Fruit fly (Drosophila melanogaster): ENCODE data around the gene MFS3.
A peak's percentile ranks its signal among the peaks of the same experiment; 100 is the strongest.

Gene MFS3

DNA sequence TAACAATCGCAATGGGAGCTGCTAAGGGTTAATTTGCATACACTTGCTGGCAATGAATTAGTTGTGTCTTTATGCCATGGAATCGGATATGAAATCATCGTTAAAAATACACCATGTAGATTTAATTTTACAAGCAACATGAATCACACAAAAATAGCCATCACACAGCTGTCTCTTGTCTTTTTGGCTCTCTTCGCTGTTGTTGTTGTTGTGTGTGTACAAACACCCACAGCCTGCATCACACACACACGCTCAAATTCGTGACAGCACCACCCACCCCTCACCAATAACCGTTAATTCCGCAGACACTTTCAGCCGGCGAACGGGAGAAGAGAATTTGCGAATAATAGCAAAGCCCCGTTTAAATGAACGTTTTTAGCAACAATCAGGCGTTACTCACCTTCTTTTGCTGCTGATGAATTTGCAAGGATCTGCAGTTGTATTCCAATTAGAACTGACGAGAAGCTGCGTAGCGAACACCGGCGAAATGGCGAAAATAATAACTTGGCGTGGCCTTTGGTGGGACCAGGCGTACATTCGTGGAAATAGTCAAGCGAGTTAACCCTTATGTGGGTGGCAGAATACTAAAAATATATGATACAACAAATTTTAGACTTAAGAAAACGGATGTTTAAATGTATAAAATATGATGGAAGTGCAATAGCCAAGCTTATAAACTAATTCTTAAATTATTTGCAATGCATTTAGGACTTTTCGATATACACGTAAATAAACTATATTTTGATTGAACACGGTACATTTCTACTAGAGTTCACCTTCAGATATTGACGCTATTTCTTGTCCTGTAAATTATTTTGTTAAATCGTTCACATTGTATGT lies 14.9 kb downstream of the MFS3 start, which contains the start of gene capt (continued):
- TF ChIP-seq jumu (GFP tag; optimal IDR thresholded peaks at IDR 0.05) (peak; percentile 29), gsb-n (tag; optimal IDR thresholded peaks at IDR 0.05) (no peak), zfh2 (GFP tag; optimal IDR thresholded peaks at IDR 0.05) (peak; percentile 42), Bteb2 (GFP tag; optimal IDR thresholded peaks at IDR 0.05) (no peak), CG34376 (GFP tag; optimal IDR thresholded peaks at IDR 0.05) (no peak), Taf1 (GFP tag; IDR thresholded peaks at IDR 0.05) (peak; percentile 53; the same call in 1 of the 2 replicates), HLH4C (GFP tag; IDR thresholded peaks at IDR 0.05; ENCODE audit: partially characterized antibody) (no peak), Ravus (GFP tag; IDR thresholded peaks at IDR 0.05) (no peak), CG10147 (GFP tag; optimal IDR thresholded peaks at IDR 0.05) (no peak), bbx (GFP tag; IDR thresholded peaks at IDR 0.05; ENCODE audit: partially characterized antibody) (peak; percentile 25; the same call in 1 of the 2 replicates), CG15696 (tag; optimal IDR thresholded peaks at IDR 0.05) (peak; percentile 24), tx (GFP tag; optimal IDR thresholded peaks at IDR 0.05) (no peak), CG6654 (GFP tag; optimal IDR thresholded peaks at IDR 0.05) (no peak), Abd-B (GFP tag; optimal IDR thresholded peaks at IDR 0.05) (peak; percentile 46), CG13287 (GFP tag; IDR thresholded peaks at IDR 0.05; ENCODE audit: partially characterized antibody) (peak; percentile 19; the same call in 1 of the 2 replicates), CG30431 (GFP tag; optimal IDR thresholded peaks at IDR 0.05) (no peak), CG17359 (tag; optimal IDR thresholded peaks at IDR 0.05) (no peak), CG5245 (GFP tag; optimal IDR thresholded peaks at IDR 0.05) (no peak), Dref (GFP tag; IDR thresholded peaks at IDR 0.05) (no peak), CG33213 (GFP tag; optimal IDR thresholded peaks at IDR 0.05) (no peak), CG3065 (GFP tag; optimal IDR thresholded peaks at IDR 0.05) (no peak), sqz (GFP tag; optimal IDR thresholded peaks at IDR 0.05) (no peak), Doc3 (GFP tag; IDR thresholded peaks at IDR 0.05; ENCODE audit: partially characterized antibody) (no peak), pho (GFP tag; optimal IDR thresholded peaks at IDR 0.05) (peak; percentile 49), Atf3 (GFP tag; optimal IDR thresholded peaks at IDR 0.05) (no peak), CG17361 (GFP tag; IDR thresholded peaks at IDR 0.05) (peak; percentile 58; the same call in 2 of the 3 replicates), Lhr (GFP tag; optimal IDR thresholded peaks at IDR 0.05) (peak; percentile 12), Hsf (GFP tag; optimal IDR thresholded peaks at IDR 0.05) (peak; percentile 62), Ets65A (GFP tag) (no peak), toy (GFP tag; IDR thresholded peaks at IDR 0.05) (no peak), CG2120 (GFP tag; optimal IDR thresholded peaks at IDR 0.05) (peak; percentile 74), gem (tag; optimal IDR thresholded peaks at IDR 0.05) (no peak), CG2202 (tag; optimal IDR thresholded peaks at IDR 0.05) (no peak), fd96Cb (tag; optimal IDR thresholded peaks at IDR 0.05) (peak; percentile 11), CG8290 (GFP tag; optimal IDR thresholded peaks at IDR 0.05) (no peak), CG8290 (tag; optimal IDR thresholded peaks at IDR 0.05) (no peak), CTCF (GFP tag; optimal IDR thresholded peaks at IDR 0.05) (no peak), lilli (GFP tag; optimal IDR thresholded peaks at IDR 0.05) (peak; percentile 53), B-H1 (GFP tag; IDR thresholded peaks at IDR 0.05) (no peak), cato (GFP tag; optimal IDR thresholded peaks at IDR 0.05; ENCODE audit: borderline replicate concordance) (no peak), klu (GFP tag; IDR thresholded peaks at IDR 0.05) (no peak), gro (GFP tag; optimal IDR thresholded peaks at IDR 0.05) (peak; percentile 3), Pdp1 (GFP tag; optimal IDR thresholded peaks at IDR 0.05) (peak; percentile 18 to 31), CG11456 (GFP tag; IDR thresholded peaks at IDR 0.05) (peak; percentile 62; the same call in 1 of the 3 replicates), CG17912 (GFP tag; optimal IDR thresholded peaks at IDR 0.05) (no peak), CG2129 (GFP tag; IDR thresholded peaks at IDR 0.05; ENCODE audit: partially characterized antibody) (no peak), CG8924 (tag; optimal IDR thresholded peaks at IDR 0.05) (peak; percentile 35), CG3163 (GFP tag; optimal IDR thresholded peaks at IDR 0.05) (no peak), CG9932 (GFP tag; IDR thresholded peaks at IDR 0.05) (peak; percentile 81), sens (GFP tag) (peak; percentile 73)
